Worm (Caenorhabditis elegans) whole organism, L4 larva: ENCODE results near the gene C54F6.12.
"Not testable (repeated sequence)": the region's sequence is repeated elsewhere in the genome, so short reads cannot be mapped to it uniquely, and the experiment has no call there.

Experiments used
- D1046.2 ChIP-seq: fragments of 200-800 bp; sonication (Bioruptor generic); IDR thresholded peaks from 2 replicates; pipeline ENCODE4 v1.3.6; 2022; ENCODE audit warnings: missing genetic modification characterization, missing compliant biosample characterization
- F26F4.8 ChIP-seq: fragments of 200-800 bp; sonication (Bioruptor generic); conservative IDR thresholded peaks from 2 replicates; pipeline ENCODE4 v1.3.6; 2022; ENCODE audit warnings: missing genetic modification characterization, missing compliant biosample characterization
- F44E2.7 ChIP-seq: fragments of 200-800 bp; sonication (Bioruptor generic); IDR thresholded peaks from 2 replicates; pipeline ENCODE4 v2.1.2; 2022; ENCODE audit warnings: missing genetic modification characterization, missing compliant biosample characterization
- Y105C5A.15 ChIP-seq: fragments of 200-800 bp; sonication (Bioruptor generic); IDR thresholded peaks from 2 replicates; pipeline ENCODE4 v1.3.6; 2022; ENCODE audit warnings: missing genetic modification characterization, missing compliant biosample characterization
- Y48G9A.11 ChIP-seq: fragments of 200-800 bp; sonication (Bioruptor generic); IDR thresholded peaks from 2 replicates; pipeline ENCODE4 v1.3.6; 2022; ENCODE audit warnings: missing genetic modification reagents, missing genetic modification characterization, missing compliant biosample characterization
- Y75B8A.6 ChIP-seq: fragments of 200-800 bp; sonication (Bioruptor generic); IDR thresholded peaks from 2 replicates; pipeline ENCODE4 v1.3.6; 2022; ENCODE audit warnings: missing genetic modification reagents, missing genetic modification characterization, missing compliant biosample characterization
- ZK337.2 ChIP-seq: fragments of 200-800 bp; sonication (Bioruptor generic); IDR thresholded peaks from 2 replicates; pipeline ENCODE4 v1.3.6; 2022; ENCODE audit warnings: missing genetic modification reagents, missing genetic modification characterization, missing compliant biosample characterization
- aha-1 ChIP-seq: fragments of 150-350 bp; peaks from one replicate; lab custom pipeline; 2014; ENCODE audit warnings: missing biosample characterization, missing genetic modification characterization
- arid-1 ChIP-seq: fragments of 200-800 bp; sonication (Bioruptor generic); conservative IDR thresholded peaks from 2 replicates; pipeline ENCODE4 v1.3.6; 2022; ENCODE audit warnings: missing genetic modification reagents, missing genetic modification characterization, missing compliant biosample characterization
- ceh-20 ChIP-seq: fragments of 200-800 bp; sonication (Bioruptor generic); IDR thresholded peaks from 2 replicates; pipeline ENCODE4 v1.3.6; 2022; ENCODE audit warnings: missing genetic modification reagents, missing genetic modification characterization, missing compliant biosample characterization
- ceh-28 ChIP-seq: fragments of 150-350 bp; optimal IDR thresholded peaks from 2 replicates; lab custom pipeline; 2014; ENCODE audit warnings: missing biosample characterization, missing genetic modification reagents, missing genetic modification characterization
- ceh-44 ChIP-seq: fragments of 200-800 bp; sonication (Bioruptor generic); IDR thresholded peaks from 2 replicates; pipeline ENCODE4 v1.3.6; 2022; ENCODE audit warnings: missing genetic modification reagents, missing genetic modification characterization, missing compliant biosample characterization
- cey-2 ChIP-seq: sonication (generic microtip); optimal IDR thresholded peaks from 3 replicates; lab custom pipeline; 2017; ENCODE audit warnings: missing genetic modification characterization, mild to moderate bottlenecking, missing compliant biosample characterization, antibody characterized with exemption, borderline replicate concordance; ENCODE audit not compliant: insufficient read depth
- daf-16 ChIP-seq, 3 experiments: sonication (generic microtip); optimal IDR thresholded peaks; 2 replicates each; lab custom pipeline; 2016 to 2017; ENCODE audit warnings: missing genetic modification characterization in 3 of 3, missing genetic modification reagents in 3 of 3, mild to moderate bottlenecking in 2 of 3, missing compliant biosample characterization in 2 of 3, missing biosample characterization in 1 of 3, moderate library complexity in 1 of 3
- dmd-6 ChIP-seq: fragments of 200-800 bp; sonication (Bioruptor generic); IDR thresholded peaks from 2 replicates; pipeline ENCODE4 v1.3.6; 2022; ENCODE audit warnings: missing genetic modification reagents, missing genetic modification characterization, missing compliant biosample characterization
- dmd-8 ChIP-seq: fragments of 200-800 bp; sonication (Bioruptor generic); IDR thresholded peaks from 2 replicates; pipeline ENCODE4 v1.3.6; 2022; ENCODE audit warnings: missing genetic modification characterization, missing compliant biosample characterization
- dmd-9 ChIP-seq: fragments of 200-800 bp; sonication (Bioruptor generic); IDR thresholded peaks from 2 replicates; pipeline ENCODE4 v1.3.6; 2022; ENCODE audit warnings: missing genetic modification reagents, missing genetic modification characterization, missing compliant biosample characterization
- dve-1 ChIP-seq: sonication (generic microtip); optimal IDR thresholded peaks from 2 replicates; lab custom pipeline; 2017; ENCODE audit warnings: antibody characterized with exemption, mild to moderate bottlenecking, missing genetic modification characterization, missing compliant biosample characterization; ENCODE audit not compliant: insufficient read depth
- hif-1 ChIP-seq, 2 experiments: sonication (generic microtip); optimal IDR thresholded peaks; 2 replicates each; lab custom pipeline; 2016 to 2017; ENCODE audit warnings: missing compliant biosample characterization in 2 of 2, missing genetic modification characterization in 2 of 2, missing genetic modification reagents in 2 of 2, missing genotype in 2 of 2, mild to moderate bottlenecking in 1 of 2
- hlh-30 ChIP-seq: sonication (generic microtip); optimal IDR thresholded peaks from 2 replicates; lab custom pipeline; 2017; ENCODE audit warnings: antibody characterized with exemption, mild to moderate bottlenecking, missing genetic modification characterization, missing compliant biosample characterization; ENCODE audit not compliant: insufficient read depth
- lim-7 ChIP-seq: fragments of 200-800 bp; sonication (Bioruptor generic); IDR thresholded peaks from 2 replicates; pipeline ENCODE4 v1.3.6; 2022; ENCODE audit warnings: missing genetic modification characterization, missing compliant biosample characterization
- lin-1 ChIP-seq: fragments of 200-800 bp; sonication (Bioruptor generic); IDR thresholded peaks from 2 replicates; pipeline ENCODE4 v1.3.6; 2022; ENCODE audit warnings: missing genetic modification reagents, missing genetic modification characterization, missing compliant biosample characterization
- lin-15B ChIP-seq: fragments of 150-350 bp; sonication (generic microtip); optimal IDR thresholded peaks from 3 replicates; lab custom pipeline; 2014; ENCODE audit warnings: missing biosample characterization, missing genetic modification characterization
- lir-3 ChIP-seq: sonication (generic microtip); optimal IDR thresholded peaks from 2 replicates; lab custom pipeline; 2016; ENCODE audit warnings: mild to moderate bottlenecking, missing genetic modification characterization, missing compliant biosample characterization
- madf-5 ChIP-seq, 2 experiments: fragments of 200-800 bp; sonication (Bioruptor generic); IDR thresholded peaks; 2 replicates each; pipeline ENCODE4 v1.3.6; 2022; ENCODE audit warnings: missing compliant biosample characterization in 2 of 2, missing genetic modification characterization in 2 of 2
- madf-9 ChIP-seq: fragments of 200-800 bp; sonication (Bioruptor generic); conservative IDR thresholded peaks from 2 replicates; pipeline ENCODE4 v1.3.6; 2022; ENCODE audit warnings: missing genetic modification reagents, missing genetic modification characterization, missing compliant biosample characterization
- mdt-29 ChIP-seq: fragments of 200-800 bp; sonication (Bioruptor generic); IDR thresholded peaks from 2 replicates; pipeline ENCODE4 v1.3.6; 2022; ENCODE audit warnings: missing genetic modification reagents, missing genetic modification characterization, missing compliant biosample characterization
- mxl-2 ChIP-seq: fragments of 200-800 bp; sonication (Bioruptor generic); conservative IDR thresholded peaks from 2 replicates; pipeline ENCODE4 v1.3.6; 2022; ENCODE audit warnings: missing genetic modification reagents, missing genetic modification characterization, missing compliant biosample characterization
- nhr-41 ChIP-seq: fragments of 200-800 bp; sonication (Bioruptor generic); IDR thresholded peaks from 2 replicates; pipeline ENCODE4 v1.3.6; 2022; ENCODE audit warnings: missing genetic modification reagents, missing genetic modification characterization, missing compliant biosample characterization
- nhr-42 ChIP-seq: fragments of 200-800 bp; sonication (Bioruptor generic); IDR thresholded peaks from 2 replicates; pipeline ENCODE4 v1.3.6; 2022; ENCODE audit warnings: missing genetic modification characterization, missing compliant biosample characterization
- pha-4 ChIP-seq, 2 experiments: fragments of 150-350 bp in 1 of 2; fragments of 200-800 bp in 1 of 2; sonication (Bioruptor generic) in 1 of 2; IDR thresholded peaks in 1 of 2; optimal IDR thresholded peaks in 1 of 2; 2 replicates each; pipeline versions ENCODE4 v1.3.6 to Lab custom; 2014 to 2022; ENCODE audit warnings: missing genetic modification characterization in 2 of 2, missing genetic modification reagents in 2 of 2, missing biosample characterization in 1 of 2, missing compliant biosample characterization in 1 of 2
- php-3 ChIP-seq: fragments of 200-800 bp; sonication (Bioruptor generic); IDR thresholded peaks from 2 replicates; pipeline ENCODE4 v1.3.6; 2022; ENCODE audit warnings: missing genetic modification reagents, missing genetic modification characterization, missing compliant biosample characterization
- pqm-1 ChIP-seq: sonication (generic microtip); optimal IDR thresholded peaks from 2 replicates; lab custom pipeline; 2017; ENCODE audit warnings: missing biosample characterization, missing genetic modification characterization
- snpc-1.2 ChIP-seq: fragments of 200-800 bp; sonication (Bioruptor generic); IDR thresholded peaks from 2 replicates; pipeline ENCODE4 v1.3.6; 2022; ENCODE audit warnings: missing genetic modification reagents, missing genetic modification characterization, missing compliant biosample characterization
- spr-1 ChIP-seq: sonication (generic microtip); optimal IDR thresholded peaks from 2 replicates; lab custom pipeline; 2016; ENCODE audit warnings: mild to moderate bottlenecking, missing genetic modification characterization, missing compliant biosample characterization
- tra-1 ChIP-seq: fragments of 200-800 bp; sonication (Bioruptor generic); IDR thresholded peaks from 2 replicates; pipeline ENCODE4 v1.3.6; 2022; ENCODE audit warnings: missing genetic modification reagents, missing genetic modification characterization, missing compliant biosample characterization
- unc-130 ChIP-seq: sonication (generic microtip); optimal IDR thresholded peaks from 2 replicates; lab custom pipeline; 2016; ENCODE audit warnings: missing genetic modification reagents, missing genetic modification characterization, missing compliant biosample characterization
- unc-39 ChIP-seq: sonication (generic microtip); optimal IDR thresholded peaks from 2 replicates; lab custom pipeline; 2017; ENCODE audit warnings: missing biosample characterization, missing genetic modification characterization
- vab-7 ChIP-seq: fragments of 200-800 bp; sonication (Bioruptor generic); IDR thresholded peaks from 2 replicates; pipeline ENCODE4 v1.3.6; 2022; ENCODE audit warnings: missing genetic modification reagents, missing genetic modification characterization, missing compliant biosample characterization

The C54F6.12 gene

ce11 chrV:7548499-7548898 is 10.6 kb upstream of the C54F6.12 start:
- TF ChIP-seq F44E2.7 (peak; percentile 79), dmd-9 (GFP tag; lab: Robert Waterston, UW) (peak; percentile 76), arid-1 (GFP tag; lab: Robert Waterston, UW) (peak; percentile 85), lin-1 (peak; percentile 85), lir-3 (tag; lab: Kevin White, UChicago) (peak; percentile 0), php-3 (GFP tag; lab: Robert Waterston, UW) (0 out of 2 replicates have a peak, but pooled peaks have one; percentile 39), ZK337.2 (GFP tag; lab: Robert Waterston, UW) (peak; percentile 73), F26F4.8 (GFP tag; lab: Robert Waterston, UW) (peak; percentile 95), Y105C5A.15 (GFP tag; lab: Robert Waterston, UW) (peak; percentile 87), nhr-42 (GFP tag; lab: Robert Waterston, UW) (peak; percentile 62; the same call in 1 of the 2 replicates), mxl-2 (0 out of 2 replicates have a peak, but pooled peaks have one; percentile 18), lim-7 (peak; percentile 90), vab-7 (GFP tag; lab: Robert Waterston, UW) (peak; percentile 85), snpc-1.2 (GFP tag; lab: Robert Waterston, UW) (peak; percentile 91), madf-9 (GFP tag; lab: Robert Waterston, UW) (peak; percentile 74), madf-5 (GFP tag; IDR thresholded peaks at IDR 0.05; lab: Robert Waterston, UW) (peak in 1 of 2 experiments; percentile 76; a peak in 1 of 4 replicates), Y48G9A.11 (GFP tag; lab: Robert Waterston, UW) (peak; percentile 78; the same call in 1 of the 2 replicates), nhr-41 (peak; percentile 73; the same call in 1 of the 2 replicates), ceh-20 (GFP tag; lab: Robert Waterston, UW) (0 out of 2 replicates have a peak, but pooled peaks have one; percentile 59), D1046.2 (GFP tag; lab: Robert Waterston, UW) (peak; percentile 81; the same call in 1 of the 2 replicates), tra-1 (GFP tag; lab: Robert Waterston, UW) (peak; percentile 66; the same call in 1 of the 2 replicates), pha-4 (GFP tag; IDR thresholded peaks at IDR 0.05; lab: Robert Waterston, UW) (peak; percentile 78), dmd-8 (peak; percentile 95), ceh-44 (GFP tag; lab: Robert Waterston, UW) (peak; percentile 86), mdt-29 (peak; percentile 71; the same call in 1 of the 2 replicates), Y75B8A.6 (GFP tag; lab: Robert Waterston, UW) (0 out of 2 replicates have a peak, but pooled peaks have one; percentile 10)
- not testable (repeated sequence) for TF ChIP-seq pha-4 (tag; optimal IDR thresholded peaks at IDR 0.05; lab: Kevin White, UChicago)

- TF ChIP-seq unc-130 (GFP tag; lab: Kevin White, UChicago) (no peak), daf-16 (GFP tag; optimal IDR thresholded peaks at IDR 0.05; lab: Kevin White, UChicago) (no peak), daf-16 (tag; optimal IDR thresholded peaks at IDR 0.05; lab: Kevin White, UChicago) (peak; percentile 97), Y48G9A.11 (GFP tag; lab: Robert Waterston, UW) (no peak), unc-39 (no peak), spr-1 (tag; lab: Kevin White, UChicago) (no peak), dmd-6 (peak; percentile 66), ceh-28 (tag; lab: Kevin White, UChicago) (no peak), hlh-30 (tag; lab: Kevin White, UChicago) (peak; percentile 40), cey-2 (tag; lab: Kevin White, UChicago) (no peak), pqm-1 (peak; percentile 48), aha-1 (tag; lab: Kevin White, UChicago) (peak; percentile 99), hif-1 (tag; optimal IDR thresholded peaks at IDR 0.05; lab: Kevin White, UChicago) (peak in 1 of 2 experiments; percentile 70), dve-1 (tag; lab: Kevin White, UChicago) (no peak), lin-15B (tag; lab: Kevin White, UChicago) (no peak)
Observed at ce11 chrV:7548017-7548416, 10.1 kb upstream of the C54F6.12 start.
